Fruit fly (Drosophila melanogaster) whole organism, wandering third instar larva: Measurements from ENCODE around the gene BG642163.

Experiments
- Hr78 ChIP-seq: fragments of >200 bp; optimal IDR thresholded peaks from 2 replicates; lab custom pipeline; 2017; ENCODE audit warnings: missing biosample characterization, missing genetic modification characterization
- lola ChIP-seq: fragments of >200 bp; optimal IDR thresholded peaks from 2 replicates; lab custom pipeline; 2017; ENCODE audit warnings: missing biosample characterization, missing genetic modification characterization
- rgr ChIP-seq: fragments of 200-800 bp; sonication (Bioruptor generic); optimal IDR thresholded peaks from 3 replicates; lab custom pipeline; 2016; ENCODE audit warnings: missing biosample characterization, mild to moderate bottlenecking, missing genetic modification characterization
- usp ChIP-seq: fragments of >200 bp; optimal IDR thresholded peaks from 2 replicates; lab custom pipeline; 2017; ENCODE audit warnings: missing biosample characterization, missing genetic modification characterization
- woc ChIP-seq: sonication (Bioruptor generic); optimal IDR thresholded peaks from 2 replicates; lab custom pipeline; 2016; ENCODE audit warnings: missing biosample characterization, mild to moderate bottlenecking, missing genetic modification characterization

DNA sequence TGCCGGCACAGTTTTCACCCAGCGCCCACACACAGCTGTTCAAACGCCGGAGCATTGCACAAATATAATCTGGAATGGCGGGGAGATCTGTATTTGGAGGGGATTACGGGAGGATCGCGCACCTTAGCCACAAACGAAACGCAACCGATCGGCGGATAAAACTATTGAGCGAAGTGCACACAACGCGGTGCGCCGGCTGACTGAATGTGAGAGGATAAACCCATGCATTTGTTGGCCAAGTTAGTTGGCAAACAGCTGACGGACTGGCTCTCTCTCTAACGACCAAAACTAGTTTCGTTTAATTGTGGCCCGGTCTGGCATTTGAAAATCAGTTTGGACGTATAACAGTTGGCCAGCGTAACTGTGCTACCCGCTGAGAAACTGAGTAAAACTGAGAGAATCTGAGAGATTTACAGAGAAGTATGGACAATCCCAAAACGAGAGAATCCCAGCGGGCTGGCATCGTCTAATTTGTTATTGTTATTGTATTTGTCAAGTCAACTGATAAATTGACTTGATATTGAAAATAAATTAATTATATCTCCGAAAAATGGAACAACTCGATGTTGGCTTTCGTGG is 46.2 kb upstream of the BG642163 start:
- TF ChIP-seq lola (GFP tag; lab: Kevin White, UChicago) = no peak
- TF ChIP-seq rgr (GFP tag; lab: Kevin White, UChicago) = no peak
- no peak for TF ChIP-seq woc (GFP tag; lab: Kevin White, UChicago)
- TF ChIP-seq usp (GFP tag; lab: Kevin White, UChicago) = no peak
- TF ChIP-seq Hr78 = no peak
